Worm (Caenorhabditis elegans) whole organism, L3 larva: ENCODE measurements around the gene dod-19.

Experiments
- ZK546.5 ChIP-seq: sonication (generic microtip); optimal IDR thresholded peaks from 2 replicates; lab custom pipeline; 2017; ENCODE audit warnings: missing biosample characterization, missing genetic modification characterization
- aly-2 ChIP-seq: fragments of 150-350 bp; optimal IDR thresholded peaks from 2 replicates; lab custom pipeline; 2014; ENCODE audit warnings: missing biosample characterization, missing genetic modification characterization
- ama-1 ChIP-seq: fragments of 150-350 bp; optimal IDR thresholded peaks from 2 replicates; lab custom pipeline; 2018
- ceh-16 ChIP-seq: sonication (generic microtip); optimal IDR thresholded peaks from 2 replicates; lab custom pipeline; 2017; ENCODE audit warnings: missing biosample characterization, missing genetic modification characterization
- ceh-28 ChIP-seq: fragments of 150-350 bp; optimal IDR thresholded peaks from 2 replicates; lab custom pipeline; 2014; ENCODE audit warnings: missing biosample characterization, missing genetic modification reagents, missing genetic modification characterization
- ceh-82 ChIP-seq: fragments of 150-350 bp; optimal IDR thresholded peaks from 2 replicates; lab custom pipeline; 2014; ENCODE audit warnings: missing biosample characterization, missing genetic modification characterization
- ceh-9 ChIP-seq: sonication (generic microtip); optimal IDR thresholded peaks from 2 replicates; lab custom pipeline; 2018; ENCODE audit warnings: missing biosample characterization, missing genetic modification characterization
- daf-12 ChIP-seq: fragments of 150-350 bp; optimal IDR thresholded peaks from 2 replicates; lab custom pipeline; 2014; ENCODE audit warnings: missing biosample characterization, missing genetic modification reagents, missing genetic modification characterization
- egl-27 ChIP-seq: sonication (generic microtip); optimal IDR thresholded peaks from 4 replicates; lab custom pipeline; 2017; ENCODE audit warnings: missing biosample characterization, missing genetic modification reagents, missing genetic modification characterization
- egl-5 ChIP-seq: fragments of 150-350 bp; optimal IDR thresholded peaks from 2 replicates; lab custom pipeline; 2017; ENCODE audit warnings: missing biosample characterization, missing genetic modification reagents, missing genetic modification characterization, inconsistent platforms
- elt-2 ChIP-seq: sonication (generic microtip); optimal IDR thresholded peaks from 2 replicates; lab custom pipeline; 2016; ENCODE audit warnings: missing genetic modification reagents, mild to moderate bottlenecking, missing genetic modification characterization, missing compliant biosample characterization
- elt-3 ChIP-seq, 3 experiments: fragments of 150-350 bp in 1 of 3; sonication (generic microtip) in 2 of 3; optimal IDR thresholded peaks; 2 replicates in 2 of 3; 4 replicates in 1 of 3; lab custom pipeline; 2014 to 2017; ENCODE audit warnings: missing biosample characterization in 3 of 3, missing genetic modification characterization in 3 of 3
- eor-1 ChIP-seq, 2 experiments: fragments of 150-350 bp; optimal IDR thresholded peaks; 2 replicates each; lab custom pipeline; 2014 to 2018; ENCODE audit warnings: missing biosample characterization in 2 of 2, missing genetic modification characterization in 2 of 2
- fkh-10 ChIP-seq: sonication (generic microtip); optimal IDR thresholded peaks from 2 replicates; lab custom pipeline; 2017; ENCODE audit warnings: missing biosample characterization, missing genetic modification reagents, missing genetic modification characterization
- fkh-2 ChIP-seq: fragments of 150-350 bp; optimal IDR thresholded peaks from 2 replicates; lab custom pipeline; 2014; ENCODE audit warnings: missing biosample characterization, missing genetic modification reagents, missing genetic modification characterization
- fos-1 ChIP-seq: fragments of 150-350 bp; optimal IDR thresholded peaks from 2 replicates; lab custom pipeline; 2014; ENCODE audit warnings: missing biosample characterization, missing genetic modification characterization
- hmg-11 ChIP-seq: sonication (generic microtip); optimal IDR thresholded peaks from 2 replicates; lab custom pipeline; 2016; ENCODE audit warnings: missing genetic modification characterization, missing compliant biosample characterization
- jun-1 ChIP-seq: fragments of 150-350 bp; optimal IDR thresholded peaks from 2 replicates; lab custom pipeline; 2014; ENCODE audit warnings: missing biosample characterization, missing genetic modification reagents, missing genetic modification characterization
- lin-15B ChIP-seq: fragments of 150-350 bp; optimal IDR thresholded peaks from 2 replicates; lab custom pipeline; 2014; ENCODE audit warnings: missing biosample characterization, missing genetic modification characterization
- lin-39 ChIP-seq: fragments of 150-350 bp; optimal IDR thresholded peaks from 2 replicates; lab custom pipeline; 2018; ENCODE audit warnings: missing biosample characterization, missing genetic modification reagents, missing genetic modification characterization
- lsy-12 ChIP-seq: sonication (generic microtip); optimal IDR thresholded peaks from 2 replicates; lab custom pipeline; 2016; ENCODE audit warnings: mild to moderate bottlenecking, missing genetic modification characterization, missing compliant biosample characterization
- mdl-1 ChIP-seq: fragments of 150-350 bp; optimal IDR thresholded peaks from 2 replicates; lab custom pipeline; 2014; ENCODE audit warnings: missing biosample characterization, missing genetic modification characterization
- mml-1 ChIP-seq: fragments of 150-350 bp; sonication (generic microtip); optimal IDR thresholded peaks from 3 replicates; lab custom pipeline; 2014; ENCODE audit warnings: missing biosample characterization, missing genetic modification characterization
- nfya-1 ChIP-seq: sonication (generic microtip); optimal IDR thresholded peaks from 2 replicates; lab custom pipeline; 2017; ENCODE audit warnings: missing genetic modification characterization, mild to moderate bottlenecking, missing compliant biosample characterization, antibody characterized with exemption, moderate library complexity; ENCODE audit not compliant: insufficient read depth
- nhr-11 ChIP-seq: fragments of 150-350 bp; optimal IDR thresholded peaks from 2 replicates; lab custom pipeline; 2014; ENCODE audit warnings: missing biosample characterization, missing genetic modification characterization
- nhr-23 ChIP-seq: fragments of 150-350 bp; optimal IDR thresholded peaks from 2 replicates; lab custom pipeline; 2014; ENCODE audit warnings: missing biosample characterization, missing genetic modification reagents, missing genetic modification characterization
- nhr-237 ChIP-seq: fragments of 150-350 bp; optimal IDR thresholded peaks from 2 replicates; lab custom pipeline; 2014; ENCODE audit warnings: missing biosample characterization, missing genetic modification characterization
- nhr-25 ChIP-seq: sonication (generic microtip); optimal IDR thresholded peaks from 2 replicates; lab custom pipeline; 2017; ENCODE audit warnings: missing biosample characterization, missing genetic modification characterization
- nhr-28 ChIP-seq: fragments of 150-350 bp; optimal IDR thresholded peaks from 2 replicates; lab custom pipeline; 2014; ENCODE audit warnings: missing biosample characterization, missing genetic modification characterization
- nhr-43 ChIP-seq: sonication (generic microtip); optimal IDR thresholded peaks from 2 replicates; lab custom pipeline; 2016; ENCODE audit warnings: mild to moderate bottlenecking, missing genetic modification characterization, missing compliant biosample characterization; ENCODE audit not compliant: poor library complexity, severe bottlenecking
- nhr-76 ChIP-seq: fragments of 150-350 bp; sonication (generic microtip); optimal IDR thresholded peaks from 5 replicates; lab custom pipeline; 2014; ENCODE audit warnings: missing biosample characterization, missing genetic modification characterization
- nhr-77 ChIP-seq: fragments of 150-350 bp; optimal IDR thresholded peaks from 2 replicates; lab custom pipeline; 2014; ENCODE audit warnings: missing biosample characterization, missing genetic modification characterization
- pha-4 ChIP-seq: fragments of 150-350 bp; optimal IDR thresholded peaks from 2 replicates; lab custom pipeline; 2014; ENCODE audit warnings: missing biosample characterization, missing genetic modification reagents, missing genetic modification characterization
- pqm-1 ChIP-seq: fragments of 150-350 bp; optimal IDR thresholded peaks from 2 replicates; lab custom pipeline; 2017; ENCODE audit warnings: missing biosample characterization, missing genetic modification characterization, inconsistent platforms
- skn-1 ChIP-seq: fragments of 150-350 bp; optimal IDR thresholded peaks from 2 replicates; lab custom pipeline; 2014; ENCODE audit warnings: missing biosample characterization, missing genetic modification characterization
- snpc-4 ChIP-seq: fragments of 150-350 bp; optimal IDR thresholded peaks from 2 replicates; lab custom pipeline; 2014; ENCODE audit warnings: missing biosample characterization, missing genetic modification characterization
- tbx-2 ChIP-seq: sonication (generic microtip); optimal IDR thresholded peaks from 2 replicates; lab custom pipeline; 2016; ENCODE audit warnings: mild to moderate bottlenecking, missing genetic modification characterization, missing compliant biosample characterization
- unc-39 ChIP-seq: sonication (generic microtip); optimal IDR thresholded peaks from 4 replicates; lab custom pipeline; 2017; ENCODE audit warnings: missing biosample characterization, missing genetic modification characterization
- unc-62 ChIP-seq: fragments of 150-350 bp; sonication (generic microtip); optimal IDR thresholded peaks from 4 replicates; lab custom pipeline; 2014; ENCODE audit warnings: missing biosample characterization, missing genetic modification reagents, missing genetic modification characterization
- ztf-11 ChIP-seq: fragments of 150-350 bp; optimal IDR thresholded peaks from 2 replicates; lab custom pipeline; 2014; ENCODE audit warnings: missing biosample characterization, missing genetic modification characterization
- ztf-4 ChIP-seq: fragments of 150-350 bp; optimal IDR thresholded peaks from 2 replicates; lab custom pipeline; 2014; ENCODE audit warnings: missing biosample characterization, missing genetic modification characterization

dod-19 gene

DNA sequence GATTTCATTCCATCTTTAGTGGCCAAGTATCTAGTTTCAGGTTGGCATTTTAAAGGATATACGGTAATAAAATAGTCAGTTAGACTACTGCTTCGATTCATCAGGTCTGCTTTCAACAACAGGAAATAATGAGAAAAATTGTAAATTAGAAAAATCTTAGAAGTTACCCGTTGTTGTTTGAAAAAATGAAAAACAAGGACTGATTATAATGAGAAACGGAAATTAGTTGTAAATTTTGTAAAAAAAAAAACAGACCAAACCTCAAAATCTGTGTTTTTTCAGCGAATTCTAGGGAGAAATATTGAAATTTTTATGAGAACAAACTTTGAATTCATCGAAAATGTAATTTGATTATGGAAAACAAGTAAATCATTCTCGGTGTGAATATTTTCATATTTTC lies 11.5 kb downstream of the dod-19 start, which contains the start of gene srh-62:
TSS of gene srh-62 (minus strand) at position 101 of the 400 bp plus-strand sequence.
- TF ChIP-seq mdl-1 (tag; lab: Kevin White, UChicago) (no peak), pha-4 (tag; lab: Kevin White, UChicago) (no peak), nhr-23 (no peak), skn-1 (tag; lab: Kevin White, UChicago) (no peak), ceh-16 (tag; lab: Kevin White, UChicago) (no peak), jun-1 (tag; lab: Kevin White, UChicago) (no peak), tbx-2 (tag; lab: Kevin White, UChicago) (no peak), hmg-11 (tag; lab: Kevin White, UChicago) (no peak), lin-39 (tag; lab: Kevin White, UChicago) (no peak), fos-1 (tag; lab: Kevin White, UChicago) (no peak), ama-1 (lab: Kevin White, UChicago) (no peak)

DNA sequence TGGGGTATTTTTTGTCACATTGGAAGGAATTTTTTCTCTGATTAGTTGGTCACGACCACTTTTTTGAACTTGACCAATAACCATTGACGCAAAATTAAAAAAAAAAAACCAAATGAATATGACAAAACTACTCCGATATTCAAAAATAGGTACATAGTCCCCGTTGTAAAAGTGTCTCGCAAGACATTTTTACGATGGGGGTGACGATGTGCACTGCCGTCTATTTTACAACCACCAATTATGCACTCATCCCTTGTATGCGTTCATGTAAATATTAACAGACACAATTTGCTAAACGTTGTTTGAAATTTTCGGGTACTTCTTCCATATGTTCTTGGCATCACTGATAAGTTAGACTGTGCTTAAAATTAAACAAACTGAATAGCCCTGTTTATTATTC lies 14.8 kb downstream of the dod-19 start, which contains the start of gene scl-27:
TSS of gene scl-27 (plus strand) at position 301 of the 400 bp plus-strand sequence.
- TF ChIP-seq egl-27 (tag; lab: Kevin White, UChicago) (no peak), nhr-23 (no peak), mml-1 (tag; lab: Kevin White, UChicago) (no peak), elt-2 (tag; lab: Kevin White, UChicago) (no peak), egl-5 (tag; lab: Kevin White, UChicago) (no peak), ama-1 (lab: Kevin White, UChicago) (no peak), snpc-4 (tag; lab: Kevin White, UChicago) (no peak), nhr-77 (tag; lab: Kevin White, UChicago) (no peak), ztf-11 (tag; lab: Kevin White, UChicago) (no peak), aly-2 (tag; lab: Kevin White, UChicago) (no peak), nhr-237 (no peak), ceh-28 (tag; lab: Kevin White, UChicago) (no peak), nhr-25 (tag; lab: Kevin White, UChicago) (no peak), hmg-11 (tag; lab: Kevin White, UChicago) (no peak)

DNA sequence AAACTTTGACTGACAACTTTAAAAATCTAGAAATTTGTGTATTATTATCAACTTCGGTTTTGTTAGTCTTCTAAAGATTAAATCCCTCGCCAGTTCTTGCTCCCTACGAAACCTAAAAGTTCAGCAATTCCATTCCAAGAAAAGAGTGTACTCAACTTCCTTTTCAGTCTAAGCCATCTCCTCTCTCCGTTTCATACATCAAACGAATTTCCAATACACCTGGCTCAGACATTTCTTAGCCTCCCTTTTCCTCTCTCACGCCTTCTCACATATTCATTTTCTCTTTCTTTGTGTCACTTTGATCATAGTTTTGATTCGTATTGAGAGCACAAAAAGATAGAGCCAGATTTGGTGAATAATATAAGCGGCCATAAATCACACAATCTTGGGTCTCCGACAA lies 18.2 kb downstream of the dod-19 start, which contains the start of gene nhr-253:
TSS of gene nhr-253 (plus strand) at position 285 of the 400 bp plus-strand sequence.
- no peak for TF ChIP-seq skn-1 (tag; lab: Kevin White, UChicago)
- TF ChIP-seq nhr-77 (tag; lab: Kevin White, UChicago), result no peak
- TF ChIP-seq nhr-11 (tag; lab: Kevin White, UChicago), result peak; percentile 46

DNA sequence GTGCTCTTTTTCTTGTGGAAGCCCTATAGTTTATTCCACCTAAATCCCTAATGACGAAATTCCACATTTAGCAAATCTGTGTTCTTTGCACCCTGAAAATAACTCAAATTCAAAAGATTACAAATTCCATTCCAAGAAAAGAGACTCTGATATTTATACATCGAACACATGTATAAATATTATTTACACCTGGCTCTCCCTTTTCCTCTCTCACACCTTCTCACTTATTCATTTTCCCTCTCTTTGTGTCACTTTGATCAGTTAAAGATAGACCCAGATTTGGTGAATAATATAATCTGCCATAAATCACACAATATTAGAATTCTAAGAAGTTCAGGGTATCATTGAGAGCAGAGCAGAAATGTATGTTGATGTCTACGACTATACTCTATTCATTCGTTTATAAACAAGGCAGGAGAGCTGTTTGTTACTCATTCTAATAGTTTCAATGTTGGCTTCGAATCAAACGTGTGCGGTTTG lies 22.3 kb downstream of the dod-19 start, which contains the start of gene nhr-254:
TSS of gene nhr-254 (plus strand) at position 430 of the 480 bp plus-strand sequence.
- TF ChIP-seq eor-1 (tag; optimal IDR thresholded peaks at IDR 0.05; lab: Kevin White, UChicago) (no peak), nhr-77 (tag; lab: Kevin White, UChicago) (no peak), egl-27 (tag; lab: Kevin White, UChicago) (no peak), unc-39 (no peak), egl-5 (tag; lab: Kevin White, UChicago) (no peak), nhr-28 (no peak), nhr-237 (no peak), pqm-1 (tag; lab: Kevin White, UChicago) (no peak), ceh-82 (tag; lab: Kevin White, UChicago) (no peak), nhr-23 (no peak)
- TF ChIP-seq, all 47 proteins: peak for 0

DNA sequence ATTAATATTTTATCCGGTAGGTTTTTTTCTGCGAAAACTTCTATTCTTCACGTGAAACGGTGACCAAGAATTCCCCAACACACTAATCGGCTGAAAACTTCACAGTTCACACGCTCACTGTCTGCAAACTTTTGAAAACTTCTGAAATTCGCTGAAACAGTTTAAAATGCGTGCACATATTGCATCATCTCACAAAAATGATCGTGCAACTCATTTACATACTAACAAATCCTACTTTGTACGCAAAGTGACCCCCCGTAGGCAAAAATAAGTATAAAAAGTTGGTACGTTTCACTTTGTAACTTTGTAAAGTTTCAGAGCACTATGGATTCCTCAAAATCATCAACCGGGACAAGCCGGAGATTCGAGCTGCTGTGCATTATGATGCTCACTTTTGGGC lies 26.2 kb downstream of the dod-19 start, which contains the start of gene ZK6.6:
TSS of gene ZK6.6 (plus strand) at position 301 of the 400 bp plus-strand sequence.
- TF ChIP-seq elt-3 (tag; optimal IDR thresholded peaks at IDR 0.05; lab: Kevin White, UChicago), result no peak
- TF ChIP-seq nhr-77 (tag; lab: Kevin White, UChicago), result no peak
- TF ChIP-seq fkh-10 (GFP tag; lab: Kevin White, UChicago), result no peak
- TF ChIP-seq egl-27 (tag; lab: Kevin White, UChicago), result no peak
- TF ChIP-seq ztf-4, result no peak

DNA sequence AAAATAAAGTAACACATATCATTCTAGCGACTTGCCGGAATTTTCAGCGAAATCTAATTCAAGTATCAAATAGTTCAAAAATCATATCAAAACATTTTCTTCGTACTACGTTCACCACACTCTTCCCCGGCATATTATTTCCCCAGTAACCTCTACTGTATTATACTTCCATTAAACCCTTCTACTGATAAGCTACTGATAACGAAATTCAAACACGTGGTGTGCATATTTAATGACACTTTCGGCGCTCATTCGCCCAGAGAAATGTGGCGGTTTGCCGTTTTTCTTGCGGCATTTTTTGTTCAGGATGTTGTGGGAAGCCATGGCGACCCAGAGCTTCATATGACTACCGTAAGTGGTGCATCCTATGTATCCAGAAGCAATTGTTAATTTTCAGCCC lies 29.1 kb downstream of the dod-19 start, which contains the start of gene lipl-5:
TSS of gene lipl-5 (plus strand) at position 259 of the 400 bp plus-strand sequence.
- TF ChIP-seq lin-39 (tag; lab: Kevin White, UChicago), result no peak
- TF ChIP-seq lin-15B, result no peak
- peak; percentile 45 for TF ChIP-seq jun-1 (tag; lab: Kevin White, UChicago)
- TF ChIP-seq daf-12 (tag; lab: Kevin White, UChicago), result no peak
- no peak for TF ChIP-seq eor-1 (tag; optimal IDR thresholded peaks at IDR 0.05; lab: Kevin White, UChicago)
- no peak for TF ChIP-seq nhr-43 (tag; lab: Kevin White, UChicago)
- peak; percentile 90 for TF ChIP-seq pqm-1 (tag; lab: Kevin White, UChicago)
- no peak for TF ChIP-seq nhr-76 (tag; lab: Kevin White, UChicago)
- TF ChIP-seq fkh-2, result no peak
- no peak for TF ChIP-seq lsy-12 (tag; lab: Kevin White, UChicago)
- TF ChIP-seq fkh-10 (GFP tag; lab: Kevin White, UChicago), result no peak
- peak; percentile 96 for TF ChIP-seq elt-2 (tag; lab: Kevin White, UChicago)
- TF ChIP-seq nhr-28, result no peak
- no peak for TF ChIP-seq ZK546.5 (tag; lab: Kevin White, UChicago)
- TF ChIP-seq unc-39, result no peak
- TF ChIP-seq nfya-1, result no peak
- TF ChIP-seq ceh-9 (tag; lab: Kevin White, UChicago), result no peak
- TF ChIP-seq unc-62 (GFP tag; lab: Kevin White, UChicago), result no peak
- TF ChIP-seq mml-1 (tag; lab: Kevin White, UChicago), result no peak
- TF ChIP-seq hmg-11 (tag; lab: Kevin White, UChicago), result no peak
